Fruit fly (Drosophila melanogaster): ENCODE data around the gene kst.

Gene kst

DNA sequence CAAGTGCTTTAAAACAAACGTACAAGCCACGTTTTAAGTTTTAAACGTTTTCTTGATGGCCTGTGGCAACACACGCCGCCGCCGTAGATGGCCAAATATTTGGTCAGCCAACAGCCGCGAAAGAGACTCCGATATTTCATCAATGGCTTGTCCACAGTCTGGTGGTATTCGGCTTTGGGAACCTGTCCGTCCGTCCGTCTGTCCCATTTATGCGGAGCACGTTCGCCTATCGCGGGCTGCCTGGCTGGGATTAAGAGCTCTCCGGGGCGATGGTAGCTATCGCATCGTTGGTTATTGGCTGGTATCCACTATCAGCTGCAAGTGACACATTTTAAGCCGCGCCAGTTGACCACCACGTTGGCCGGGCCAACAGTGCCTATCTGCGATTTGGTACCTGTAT lies 29.1 kb upstream of the kst start:
- TF ChIP-seq CG1621 (tag; optimal IDR thresholded peaks at IDR 0.05) (no peak), Blimp-1 (GFP tag; optimal IDR thresholded peaks at IDR 0.05) (no peak), dac (GFP tag; optimal IDR thresholded peaks at IDR 0.05) (no peak), net (GFP tag; optimal IDR thresholded peaks at IDR 0.05) (no peak), CG6792 (GFP tag; optimal IDR thresholded peaks at IDR 0.05) (no peak), Gug (GFP tag; IDR thresholded peaks at IDR 0.05) (no peak), Sox15 (GFP tag; optimal IDR thresholded peaks at IDR 0.05) (no peak), Eip78C (GFP tag) (no peak), salr (GFP tag; optimal IDR thresholded peaks at IDR 0.05) (no peak), fkh (GFP tag; optimal IDR thresholded peaks at IDR 0.05) (no peak), cyc (GFP tag; optimal IDR thresholded peaks at IDR 0.05) (no peak), CG11762 (GFP tag; optimal IDR thresholded peaks at IDR 0.05; ENCODE audit: insufficient read depth) (no peak), Lpt (GFP tag; optimal IDR thresholded peaks at IDR 0.05) (no peak), Eip75B (GFP tag; optimal IDR thresholded peaks at IDR 0.05) (no peak), CG9139 (GFP tag; optimal IDR thresholded peaks at IDR 0.05) (no peak)

DNA sequence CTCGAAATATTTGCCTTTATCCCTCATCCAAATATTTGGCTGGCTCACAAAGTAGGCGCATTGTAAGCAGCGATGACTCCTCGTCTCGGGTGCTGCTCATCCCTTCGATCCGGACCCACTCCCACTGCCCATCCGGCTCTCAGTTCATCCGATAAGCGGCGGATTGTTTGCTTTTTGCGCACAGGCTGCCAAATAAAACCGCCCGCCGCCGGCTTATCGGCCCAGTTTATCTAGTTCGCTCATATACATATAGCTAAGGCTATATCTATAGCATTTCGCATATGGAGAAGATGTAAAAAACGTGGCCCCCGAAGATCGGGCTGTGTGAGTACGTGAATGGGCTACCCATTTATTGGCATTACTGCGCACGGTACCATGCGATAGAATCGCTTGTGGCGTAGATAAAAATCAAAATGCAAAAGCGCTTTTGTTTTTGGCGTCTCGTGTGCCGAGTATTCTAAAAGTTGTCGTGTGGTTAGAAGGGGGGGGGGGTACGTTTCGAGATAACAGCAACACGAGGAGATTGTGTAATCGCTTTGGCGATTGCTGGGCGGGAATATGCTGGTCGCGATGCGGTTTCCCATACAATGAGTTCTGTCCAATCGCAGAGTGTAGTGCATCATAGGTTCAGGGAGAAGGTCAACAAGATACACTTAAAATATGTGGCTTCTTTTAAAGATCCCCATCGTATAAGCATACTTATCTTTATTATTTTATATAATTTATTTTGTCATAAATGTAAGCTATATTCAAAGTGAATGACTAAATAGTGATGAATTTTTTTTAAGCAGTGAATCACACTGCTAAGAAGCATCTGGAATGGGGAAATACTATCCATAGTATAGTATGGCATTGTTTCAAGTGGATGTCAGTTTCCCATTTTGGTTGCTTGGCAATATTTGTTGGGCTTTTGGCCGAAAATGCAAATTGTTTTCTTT lies 27.7 kb upstream of the kst start:
- TF ChIP-seq Met (GFP tag; optimal IDR thresholded peaks at IDR 0.05) (no peak), vri (GFP tag; optimal IDR thresholded peaks at IDR 0.05) (peak; percentile 96), Hr39 (GFP tag; optimal IDR thresholded peaks at IDR 0.05) (no peak), CG6276 (GFP tag; optimal IDR thresholded peaks at IDR 0.05) (no peak), svp (GFP tag) (peak; percentile 80), fkh (GFP tag; optimal IDR thresholded peaks at IDR 0.05) (peak; percentile 58), Eip78C (GFP tag) (peak; percentile 44), Eip93F (GFP tag; optimal IDR thresholded peaks at IDR 0.05) (no peak), net (GFP tag; optimal IDR thresholded peaks at IDR 0.05) (no peak), achi (GFP tag; optimal IDR thresholded peaks at IDR 0.05) (no peak), ss (GFP tag; optimal IDR thresholded peaks at IDR 0.05) (no peak), CG6808 (GFP tag; optimal IDR thresholded peaks at IDR 0.05) (no peak), CG8632 (GFP tag; optimal IDR thresholded peaks at IDR 0.05) (no peak), CG6792 (GFP tag; optimal IDR thresholded peaks at IDR 0.05) (no peak)

DNA sequence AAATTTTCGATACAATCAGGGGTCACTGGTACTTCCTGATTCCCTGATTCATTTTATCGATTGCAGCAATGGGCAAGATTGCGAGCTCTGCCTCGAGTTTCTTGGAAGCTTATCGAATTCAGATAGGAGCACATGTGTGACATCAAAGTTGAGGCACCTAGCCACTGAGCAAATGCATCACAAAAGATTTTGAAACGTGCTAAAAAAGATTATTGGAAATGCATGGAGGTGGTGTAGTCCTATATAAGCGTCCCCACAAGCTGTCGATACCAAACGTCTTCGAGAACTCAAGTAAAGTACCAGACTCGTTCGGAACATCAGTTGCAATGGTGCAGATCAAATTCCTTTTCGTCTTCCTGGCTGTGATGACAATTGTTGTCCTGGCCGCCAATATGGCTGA lies 22.6 kb upstream of the kst start, which contains the start of gene Drsl2:
Gene Drsl2, plus strand, starts transcription at position 301 of the 400 bp plus-strand sequence.
- TF ChIP-seq lz (GFP tag; optimal IDR thresholded peaks at IDR 0.05): peak; percentile 3
- TF ChIP-seq cyc (GFP tag; optimal IDR thresholded peaks at IDR 0.05): no peak
- peak; percentile 23 for TF ChIP-seq esn (GFP tag; optimal IDR thresholded peaks at IDR 0.05)

DNA sequence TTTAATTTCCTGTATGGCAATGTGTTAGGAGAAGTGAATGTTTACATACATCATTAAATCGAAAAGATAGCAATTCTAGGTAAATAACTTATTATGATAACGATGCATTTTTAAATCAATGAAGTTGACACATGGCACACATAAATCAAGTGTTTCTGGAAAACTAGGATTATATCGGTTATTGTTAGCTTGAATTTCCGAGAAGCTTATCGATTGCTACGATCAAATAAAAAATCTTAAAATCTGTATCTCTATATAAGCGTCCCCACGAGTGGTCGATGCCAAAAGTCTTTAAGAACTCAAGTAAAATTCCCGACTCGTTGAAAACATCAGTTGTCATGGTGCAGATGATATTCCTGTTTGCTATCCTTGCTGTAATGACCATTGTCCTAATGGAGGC lies 22.0 kb upstream of the kst start, which contains the start of gene Drsl3:
Gene Drsl3, plus strand, starts transcription at position 301 of the 400 bp plus-strand sequence.
- TF ChIP-seq pdm3 (GFP tag; optimal IDR thresholded peaks at IDR 0.05) (no peak), CG16779 (tag; optimal IDR thresholded peaks at IDR 0.05) (no peak), net (GFP tag; optimal IDR thresholded peaks at IDR 0.05) (no peak), cyc (GFP tag; optimal IDR thresholded peaks at IDR 0.05) (no peak), ss (GFP tag; optimal IDR thresholded peaks at IDR 0.05) (no peak), eg (GFP tag; IDR thresholded peaks at IDR 0.05) (no peak), CG7368 (GFP tag; optimal IDR thresholded peaks at IDR 0.05) (no peak), CG10631 (GFP tag; optimal IDR thresholded peaks at IDR 0.05) (no peak), Sox14 (GFP tag; optimal IDR thresholded peaks at IDR 0.05) (no peak), CG31627 (GFP tag; optimal IDR thresholded peaks at IDR 0.05) (no peak), Eip93F (GFP tag; optimal IDR thresholded peaks at IDR 0.05) (no peak), Lpt (GFP tag; optimal IDR thresholded peaks at IDR 0.05) (no peak), Smox (GFP tag; optimal IDR thresholded peaks at IDR 0.05) (no peak), CG3919 (GFP tag; optimal IDR thresholded peaks at IDR 0.05) (no peak)

All from whole organism, prepupa.